Worm (Caenorhabditis elegans) whole organism, young adult: ENCODE results near the gene ins-11.
A peak's percentile ranks its signal among the peaks of the same experiment; 100 is the strongest.

ENCODE experiments used
- B0019.2 ChIP-seq: fragments of 200-800 bp; sonication (Bioruptor generic); conservative IDR thresholded peaks from 2 replicates; pipeline ENCODE4 v1.3.6; 2022; ENCODE audit warnings: missing genetic modification reagents, missing genetic modification characterization, missing compliant biosample characterization
- B0261.1 ChIP-seq: sonication (generic microtip); optimal IDR thresholded peaks from 2 replicates; lab custom pipeline; 2016; ENCODE audit warnings: mild to moderate bottlenecking, missing genetic modification characterization, moderate library complexity, missing compliant biosample characterization
- F23B12.7 ChIP-seq: sonication (generic microtip); optimal IDR thresholded peaks from 2 replicates; lab custom pipeline; 2017; ENCODE audit warnings: missing genetic modification characterization, mild to moderate bottlenecking, missing compliant biosample characterization, antibody characterized with exemption, moderate library complexity; ENCODE audit not compliant: insufficient read depth
- F57A8.1 ChIP-seq: fragments of 200-800 bp; sonication (Bioruptor generic); optimal IDR thresholded peaks from 2 replicates; lab custom pipeline; 2018; ENCODE audit warnings: mild to moderate bottlenecking, missing genetic modification characterization, moderate library complexity, missing compliant biosample characterization
- F57C9.4 ChIP-seq: sonication (generic microtip); optimal IDR thresholded peaks from 2 replicates; lab custom pipeline; 2017; ENCODE audit warnings: mild to moderate bottlenecking, missing genetic modification characterization, missing compliant biosample characterization
- T07F8.4 ChIP-seq: sonication (generic microtip); optimal IDR thresholded peaks from 2 replicates; lab custom pipeline; 2016; ENCODE audit warnings: mild to moderate bottlenecking, missing genetic modification characterization, moderate library complexity, missing compliant biosample characterization
- ZK185.1 ChIP-seq: sonication (generic microtip); optimal IDR thresholded peaks from 2 replicates; lab custom pipeline; 2016; ENCODE audit warnings: mild to moderate bottlenecking, missing genetic modification characterization, missing compliant biosample characterization; ENCODE audit not compliant: poor library complexity, severe bottlenecking
- akir-1 ChIP-seq: fragments of 200-800 bp; sonication (Bioruptor generic); optimal IDR thresholded peaks from 2 replicates; lab custom pipeline; 2018; ENCODE audit warnings: mild to moderate bottlenecking, missing genetic modification characterization, moderate library complexity, missing compliant biosample characterization
- attf-3 ChIP-seq: fragments of 200-800 bp; sonication (Bioruptor generic); conservative IDR thresholded peaks from 2 replicates; pipeline ENCODE4 v1.3.6; 2022; ENCODE audit warnings: missing genetic modification reagents, missing genetic modification characterization, missing compliant biosample characterization
- ccch-3 ChIP-seq: fragments of 200-800 bp; sonication (Bioruptor generic); optimal IDR thresholded peaks from 2 replicates; lab custom pipeline; 2018; ENCODE audit warnings: mild to moderate bottlenecking, missing genetic modification characterization, missing compliant biosample characterization
- cebp-1 ChIP-seq, 2 experiments: fragments of 200-800 bp in 1 of 2; sonication (Bioruptor generic) in 1 of 2; sonication (generic microtip) in 1 of 2; IDR thresholded peaks in 1 of 2; optimal IDR thresholded peaks in 1 of 2; 2 replicates each; pipeline versions ENCODE4 v1.3.6 to Lab custom; 2017 to 2022; ENCODE audit warnings: missing compliant biosample characterization in 2 of 2, missing genetic modification characterization in 2 of 2, mild to moderate bottlenecking in 1 of 2, missing genetic modification reagents in 1 of 2, moderate library complexity in 1 of 2
- ceh-100 ChIP-seq: fragments of 200-800 bp; sonication (Bioruptor generic); IDR thresholded peaks from 2 replicates; pipeline ENCODE4 v1.3.6; 2022; ENCODE audit warnings: missing genetic modification reagents, missing genetic modification characterization, missing compliant biosample characterization
- ceh-27 ChIP-seq: fragments of 200-800 bp; sonication (Bioruptor generic); optimal IDR thresholded peaks from 2 replicates; lab custom pipeline; 2018; ENCODE audit warnings: mild to moderate bottlenecking, missing genetic modification characterization, moderate library complexity, missing compliant biosample characterization
- ceh-79 ChIP-seq: sonication (generic microtip); optimal IDR thresholded peaks from 2 replicates; lab custom pipeline; 2017; ENCODE audit warnings: mild to moderate bottlenecking, missing genetic modification characterization, missing compliant biosample characterization
- die-1 ChIP-seq: sonication (generic microtip); optimal IDR thresholded peaks from 2 replicates; lab custom pipeline; 2016; ENCODE audit warnings: missing genotype, mild to moderate bottlenecking, missing genetic modification characterization, missing compliant biosample characterization
- dox-1 ChIP-seq: fragments of 200-800 bp; sonication (Bioruptor generic); IDR thresholded peaks from 2 replicates; pipeline ENCODE4 v1.3.6; 2022; ENCODE audit warnings: missing genetic modification reagents, missing genetic modification characterization, missing compliant biosample characterization
- egl-44 ChIP-seq: fragments of 200-800 bp; sonication (Bioruptor generic); IDR thresholded peaks from 2 replicates; pipeline ENCODE4 v1.3.6; 2022; ENCODE audit warnings: missing genetic modification reagents, missing genetic modification characterization, missing compliant biosample characterization
- egrh-3 ChIP-seq: fragments of 200-800 bp; sonication (Bioruptor generic); IDR thresholded peaks from 2 replicates; pipeline ENCODE4 v1.3.6; 2022; ENCODE audit warnings: missing genetic modification reagents, missing genetic modification characterization, missing compliant biosample characterization
- hrde-1 ChIP-seq: sonication (generic microtip); optimal IDR thresholded peaks from 2 replicates; lab custom pipeline; 2016; ENCODE audit warnings: missing genetic modification characterization, mild to moderate bottlenecking, missing compliant biosample characterization, moderate library complexity, missing genotype, missing genetic modification reagents, borderline replicate concordance
- hsf-1 ChIP-seq: fragments of 200-800 bp; sonication (Bioruptor generic); IDR thresholded peaks from 2 replicates; pipeline ENCODE4 v1.3.6; 2022; ENCODE audit warnings: missing genetic modification reagents, missing genetic modification characterization, missing compliant biosample characterization
- lag-1 ChIP-seq: fragments of 200-800 bp; sonication (Bioruptor generic); IDR thresholded peaks from 2 replicates; pipeline ENCODE4 v1.3.6; 2022; ENCODE audit warnings: missing genetic modification reagents, missing genetic modification characterization, missing compliant biosample characterization
- lin-26 ChIP-seq: fragments of 200-800 bp; sonication (Bioruptor generic); IDR thresholded peaks from 2 replicates; pipeline ENCODE4 v1.3.6; 2022; ENCODE audit warnings: missing genetic modification reagents, missing genetic modification characterization, missing compliant biosample characterization
- lin-35 ChIP-seq, 3 experiments: fragments of 150-350 bp in 2 of 3; sonication (generic microtip) in 1 of 3; optimal IDR thresholded peaks; 2 replicates each; lab custom pipeline; 2014 to 2018; ENCODE audit warnings: missing biosample characterization in 3 of 3, missing genetic modification characterization in 3 of 3, missing genetic modification reagents in 3 of 3
- lin-40 ChIP-seq: sonication (generic microtip); optimal IDR thresholded peaks from 2 replicates; lab custom pipeline; 2016; ENCODE audit warnings: missing genetic modification characterization, mild to moderate bottlenecking, missing compliant biosample characterization, missing genotype, missing genetic modification reagents
- madf-10 ChIP-seq: sonication (generic microtip); optimal IDR thresholded peaks from 2 replicates; lab custom pipeline; 2016; ENCODE audit warnings: mild to moderate bottlenecking, missing genetic modification characterization, missing compliant biosample characterization
- madf-3 ChIP-seq: fragments of 200-800 bp; sonication (Bioruptor generic); IDR thresholded peaks from 2 replicates; pipeline ENCODE4 v1.3.6; 2022; ENCODE audit warnings: missing genetic modification reagents, missing genetic modification characterization, missing compliant biosample characterization
- mel-28 ChIP-seq: sonication (generic microtip); optimal IDR thresholded peaks from 2 replicates; lab custom pipeline; 2016; ENCODE audit warnings: borderline replicate concordance, mild to moderate bottlenecking, missing genetic modification characterization, missing compliant biosample characterization
- mes-4 ChIP-seq: sonication (generic microtip); optimal IDR thresholded peaks from 2 replicates; lab custom pipeline; 2016; ENCODE audit warnings: missing genotype, missing genetic modification characterization, missing compliant biosample characterization
- mxl-1 ChIP-seq: sonication (generic microtip); optimal IDR thresholded peaks from 2 replicates; lab custom pipeline; 2016; ENCODE audit warnings: missing genetic modification characterization, missing compliant biosample characterization
- nhr-120 ChIP-seq: fragments of 200-800 bp; sonication (Bioruptor generic); IDR thresholded peaks from 2 replicates; pipeline ENCODE4 v1.3.6; 2022; ENCODE audit warnings: missing genetic modification characterization, missing compliant biosample characterization
- nhr-80 ChIP-seq: sonication (generic microtip); optimal IDR thresholded peaks from 2 replicates; lab custom pipeline; 2016; ENCODE audit warnings: missing genetic modification characterization, missing compliant biosample characterization
- nhr-90 ChIP-seq: sonication (generic microtip); optimal IDR thresholded peaks from 2 replicates; lab custom pipeline; 2016; ENCODE audit warnings: missing genotype, mild to moderate bottlenecking, missing genetic modification characterization, missing compliant biosample characterization
- pha-4 ChIP-seq: fragments of 150-350 bp; sonication (generic microtip); optimal IDR thresholded peaks from 2 replicates; lab custom pipeline; 2014; ENCODE audit warnings: missing biosample characterization, missing genetic modification reagents, missing genetic modification characterization
- repo-1 ChIP-seq: sonication (generic microtip); optimal IDR thresholded peaks from 2 replicates; lab custom pipeline; 2017; ENCODE audit warnings: mild to moderate bottlenecking, missing genetic modification characterization, missing compliant biosample characterization
- sdz-38 ChIP-seq: sonication (generic microtip); optimal IDR thresholded peaks from 2 replicates; lab custom pipeline; 2016; ENCODE audit warnings: missing genotype, missing genetic modification characterization, missing compliant biosample characterization
- sea-2 ChIP-seq: fragments of 200-800 bp; sonication (Bioruptor generic); IDR thresholded peaks from 2 replicates; pipeline ENCODE4 v1.3.6; 2022; ENCODE audit warnings: missing genetic modification characterization, missing compliant biosample characterization
- snpc-3.4 ChIP-seq: sonication (generic microtip); optimal IDR thresholded peaks from 2 replicates; lab custom pipeline; 2017; ENCODE audit warnings: missing genetic modification characterization, mild to moderate bottlenecking, missing compliant biosample characterization, antibody characterized with exemption, moderate library complexity, missing genotype, missing genetic modification reagents
- snpc-4 ChIP-seq, 5 experiments: fragments of 150-350 bp in 1 of 5; sonication (generic microtip) in 4 of 5; optimal IDR thresholded peaks; 2 replicates each; lab custom pipeline; 2014 to 2018; ENCODE audit warnings: missing genetic modification characterization in 5 of 5, missing biosample characterization in 3 of 5, antibody characterized with exemption in 2 of 5, mild to moderate bottlenecking in 2 of 5, missing compliant biosample characterization in 2 of 5, missing genotype in 2 of 5, moderate library complexity in 2 of 5, missing genetic modification reagents in 1 of 5
- tbp1 ChIP-seq: fragments of 200-800 bp; sonication (Bioruptor generic); optimal IDR thresholded peaks from 2 replicates; lab custom pipeline; 2018; ENCODE audit warnings: mild to moderate bottlenecking, missing genetic modification characterization, missing compliant biosample characterization
- tbx-9 ChIP-seq: sonication (generic microtip); optimal IDR thresholded peaks from 2 replicates; lab custom pipeline; 2016; ENCODE audit warnings: borderline replicate concordance, missing genetic modification characterization, inconsistent platforms, missing compliant biosample characterization
- unc-62 ChIP-seq: fragments of 150-350 bp; optimal IDR thresholded peaks from 2 replicates; lab custom pipeline; 2014; ENCODE audit warnings: missing biosample characterization, missing genetic modification reagents, missing genetic modification characterization
- xnd-1 ChIP-seq: sonication (generic microtip); optimal IDR thresholded peaks from 2 replicates; lab custom pipeline; 2016; ENCODE audit warnings: missing genotype, missing genetic modification reagents, missing genetic modification characterization, missing compliant biosample characterization
- zfh-2 ChIP-seq: fragments of 200-800 bp; sonication (Bioruptor generic); conservative IDR thresholded peaks from 2 replicates; pipeline ENCODE4 v1.3.6; 2022; ENCODE audit warnings: missing genetic modification reagents, missing genetic modification characterization, missing compliant biosample characterization
- ztf-18 ChIP-seq: sonication (generic microtip); optimal IDR thresholded peaks from 2 replicates; lab custom pipeline; 2016; ENCODE audit warnings: missing genotype, mild to moderate bottlenecking, missing genetic modification characterization, missing compliant biosample characterization
- ztf-25 ChIP-seq: fragments of 200-800 bp; sonication (Bioruptor generic); IDR thresholded peaks from 2 replicates; pipeline ENCODE4 v1.3.6; 2022; ENCODE audit warnings: missing genetic modification reagents, missing genetic modification characterization, missing compliant biosample characterization
- ztf-3 ChIP-seq: fragments of 200-800 bp; sonication (Bioruptor generic); optimal IDR thresholded peaks from 2 replicates; lab custom pipeline; 2018; ENCODE audit warnings: mild to moderate bottlenecking, missing genetic modification characterization, missing compliant biosample characterization

ins-11 gene

ce11 chrII:5543476-5544144 lies 12.9 kb upstream of the ins-11 start (continued):
- no peak for TF ChIP-seq ztf-25 (GFP tag; lab: Robert Waterston, UW)
- TF ChIP-seq B0019.2, result no peak
- TF ChIP-seq pha-4 (tag; lab: Kevin White, UChicago), result peak; percentile 95
- TF ChIP-seq nhr-90 (tag; lab: Kevin White, UChicago), result peak; percentile 69
- peak; percentile 69 for TF ChIP-seq cebp-1 (GFP tag; IDR thresholded peaks at IDR 0.05; lab: Robert Waterston, UW)
- TF ChIP-seq cebp-1 (tag; optimal IDR thresholded peaks at IDR 0.05; lab: Kevin White, UChicago), result peak; percentile 95
- peak; percentile 23 for TF ChIP-seq unc-62 (GFP tag; lab: Kevin White, UChicago)
- peak; percentile 59; the same call in 1 of the 2 replicates for TF ChIP-seq egrh-3 (GFP tag; lab: Robert Waterston, UW)
- peak; percentile 77; the same call in 1 of the 2 replicates for TF ChIP-seq sea-2 (GFP tag; lab: Robert Waterston, UW)
- peak; percentile 99 for TF ChIP-seq lin-40
- peak; percentile 91 for TF ChIP-seq lin-26 (GFP tag; lab: Robert Waterston, UW)
- TF ChIP-seq tbp1, result peak; percentile 83
- peak; percentile 78 for TF ChIP-seq F57A8.1
- peak; percentile 65 for TF ChIP-seq mxl-1 (tag; lab: Kevin White, UChicago)
- TF ChIP-seq mel-28 (tag; lab: Kevin White, UChicago), result peak; percentile 91
- no peak; the same call in none of the 2 replicates for TF ChIP-seq madf-3 (GFP tag; lab: Robert Waterston, UW)
- peak; percentile 93 for TF ChIP-seq F23B12.7 (tag; lab: Kevin White, UChicago)
- TF ChIP-seq xnd-1, result peak; percentile 15
- TF ChIP-seq T07F8.4 (tag; lab: Kevin White, UChicago), result peak; percentile 82
- TF ChIP-seq ztf-3, result peak; percentile 97
- TF ChIP-seq snpc-4 (GFP tag; optimal IDR thresholded peaks at IDR 0.05; lab: Kevin White, UChicago), result peak; percentile 98
- peak; percentile 99 to 100 (median 100) for TF ChIP-seq snpc-4 (tag; optimal IDR thresholded peaks at IDR 0.05; lab: Kevin White, UChicago)
- TF ChIP-seq lin-35 (GFP tag; optimal IDR thresholded peaks at IDR 0.05; lab: Kevin White, UChicago), result peak in 2 of 3 experiments; percentile 73 to 91
- peak; percentile 77 for TF ChIP-seq ztf-18 (tag; lab: Kevin White, UChicago)
- TF ChIP-seq madf-10 (tag; lab: Kevin White, UChicago), result peak; percentile 94
- TF ChIP-seq egl-44, result peak; percentile 93
- peak; percentile 44 for TF ChIP-seq sdz-38
- TF ChIP-seq F57C9.4 (tag; lab: Kevin White, UChicago), result peak; percentile 95
- TF ChIP-seq repo-1, result peak; percentile 98
- TF ChIP-seq zfh-2, result peak; percentile 89
- TF ChIP-seq tbx-9 (tag; lab: Kevin White, UChicago), result no peak
- peak; percentile 45 for TF ChIP-seq nhr-80
- peak; percentile 97 for TF ChIP-seq dox-1 (GFP tag; lab: Robert Waterston, UW)
- TF ChIP-seq ceh-79 (tag; lab: Kevin White, UChicago), result peak; percentile 95
- TF ChIP-seq die-1 (tag; lab: Kevin White, UChicago), result peak; percentile 64

ce11 chrII:5544145-5544515 lies 12.4 kb upstream of the ins-11 start:
- TF ChIP-seq akir-1 (GFP tag; lab: Kevin White, UChicago), result no peak
- no peak for TF ChIP-seq hrde-1
- TF ChIP-seq attf-3 (GFP tag; lab: Robert Waterston, UW), result peak; percentile 49
- no peak for TF ChIP-seq nhr-120 (GFP tag; lab: Robert Waterston, UW)
- TF ChIP-seq hsf-1, result peak; percentile 11; the same call in 1 of the 2 replicates
- peak; percentile 50 for TF ChIP-seq ceh-27 (GFP tag; lab: Kevin White, UChicago)
- no peak for TF ChIP-seq lin-40
- TF ChIP-seq mes-4 (tag; lab: Kevin White, UChicago), result no peak
- TF ChIP-seq snpc-4 (GFP tag; optimal IDR thresholded peaks at IDR 0.05; lab: Kevin White, UChicago), result peak; percentile 93
- peak; percentile 98 to 99 (median 98) for TF ChIP-seq snpc-4 (tag; optimal IDR thresholded peaks at IDR 0.05; lab: Kevin White, UChicago)
- no peak for TF ChIP-seq lag-1
- TF ChIP-seq ceh-100 (GFP tag; lab: Robert Waterston, UW), result no peak
- TF ChIP-seq ZK185.1 (tag; lab: Kevin White, UChicago), result peak; percentile 18
- TF ChIP-seq madf-10 (tag; lab: Kevin White, UChicago), result no peak
- no peak for TF ChIP-seq snpc-3.4 (tag; lab: Kevin White, UChicago)
- TF ChIP-seq ccch-3, result no peak
- no peak for TF ChIP-seq B0261.1 (tag; lab: Kevin White, UChicago)
